Fruit fly (Drosophila melanogaster): ENCODE results near the gene CG8086.

CG8086 gene

dm6 chr2L:8257401-8258266 is at the start of gene CG8086:
Gene CG8086 (minus strand): TSS chr2L:8257502.
- no peak for TF ChIP-seq noc (tag; optimal IDR thresholded peaks at IDR 0.05)

- TF ChIP-seq noc (tag; optimal IDR thresholded peaks at IDR 0.05) = no peak
Observed at dm6 chr2L:8305409-8305808, 48.1 kb upstream of the CG8086 start, which contains the start of gene CG7840. Gene CG7840 (plus strand): TSS chr2L:8305586.

DNA sequence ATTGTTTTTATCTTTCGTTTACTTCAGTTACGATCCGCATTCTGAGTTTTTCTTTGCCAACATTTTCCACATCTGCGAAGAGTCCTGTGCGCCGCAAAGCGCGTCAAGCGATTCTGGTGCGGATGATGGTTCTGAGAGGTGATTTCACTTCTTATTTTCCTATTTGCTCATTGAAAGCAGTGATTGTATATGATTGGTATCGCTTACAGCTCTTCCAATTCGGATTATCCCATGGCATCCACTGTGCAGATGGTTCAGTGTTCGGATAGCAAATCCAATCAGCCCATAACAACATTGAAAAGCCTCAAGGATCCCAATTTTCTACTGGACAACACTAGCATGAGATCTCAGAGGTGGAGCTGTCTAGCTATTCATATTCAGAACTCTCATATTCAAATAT is 47.3 kb upstream of the CG8086 start:
- TF ChIP-seq noc (tag; optimal IDR thresholded peaks at IDR 0.05) = no peak

dm6 chr2L:8302766-8303479 is 45.6 kb upstream of the CG8086 start, which contains the start of the genes wol and Scgalpha:
Gene wol (minus strand): TSS chr2L:8302985.
Gene Scgalpha (plus strand): TSS chr2L:8303429.
- TF ChIP-seq noc (tag; optimal IDR thresholded peaks at IDR 0.05) = no peak

dm6 chr2L:8300220-8301167 is 43.2 kb upstream of the CG8086 start, which contains the start of gene Btk:
Gene Btk (minus strand): TSS chr2L:8301079.
- TF ChIP-seq noc (tag; optimal IDR thresholded peaks at IDR 0.05) = no peak

dm6 chr2L:8299194-8299811 is 42.0 kb upstream of the CG8086 start:
- peak; percentile 4 for TF ChIP-seq noc (tag; optimal IDR thresholded peaks at IDR 0.05)

- no peak for TF ChIP-seq noc (tag; optimal IDR thresholded peaks at IDR 0.05)
Observed at dm6 chr2L:8297070-8297469, 39.8 kb upstream of the CG8086 start.

DNA sequence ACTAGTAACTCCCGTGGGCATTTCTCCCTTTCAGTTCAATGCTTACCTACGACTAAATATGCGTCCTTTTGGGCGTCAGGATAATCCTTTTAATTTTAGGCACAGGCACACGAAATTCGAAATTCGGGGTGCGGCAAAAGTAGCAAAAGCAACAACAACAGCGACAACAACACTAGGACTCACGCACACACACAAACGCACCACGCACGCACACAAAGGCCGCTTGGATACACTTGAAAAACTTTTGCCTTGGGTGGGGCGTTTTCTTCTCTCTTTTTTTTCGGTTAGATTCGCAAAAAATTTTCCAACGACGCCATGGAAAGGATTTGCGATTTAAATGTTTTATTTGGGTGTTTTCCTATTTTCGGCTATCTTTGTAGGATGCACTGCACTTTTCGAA is 39.1 kb upstream of the CG8086 start:
- TF ChIP-seq noc (tag; optimal IDR thresholded peaks at IDR 0.05) = no peak

DNA sequence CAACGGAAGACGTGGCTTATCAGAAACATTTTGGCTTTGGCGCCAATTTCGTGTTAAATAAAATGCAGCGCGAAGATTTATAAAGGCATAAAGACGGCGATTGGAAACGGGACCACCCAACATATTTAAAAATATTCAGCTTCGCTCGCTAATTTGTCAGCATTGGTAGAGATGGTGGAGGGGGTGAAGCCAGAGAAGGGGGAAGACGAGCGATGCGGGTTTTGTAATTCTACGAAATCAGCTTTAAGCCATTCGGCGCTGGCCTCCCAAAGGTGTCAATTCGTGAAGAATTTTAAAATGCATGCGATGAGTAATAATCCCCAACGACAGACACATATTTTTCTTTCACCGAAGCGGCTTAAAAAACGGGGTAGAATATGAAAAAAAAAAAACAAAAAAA is 36.7 kb upstream of the CG8086 start:
- no peak for TF ChIP-seq noc (tag; optimal IDR thresholded peaks at IDR 0.05)

DNA sequence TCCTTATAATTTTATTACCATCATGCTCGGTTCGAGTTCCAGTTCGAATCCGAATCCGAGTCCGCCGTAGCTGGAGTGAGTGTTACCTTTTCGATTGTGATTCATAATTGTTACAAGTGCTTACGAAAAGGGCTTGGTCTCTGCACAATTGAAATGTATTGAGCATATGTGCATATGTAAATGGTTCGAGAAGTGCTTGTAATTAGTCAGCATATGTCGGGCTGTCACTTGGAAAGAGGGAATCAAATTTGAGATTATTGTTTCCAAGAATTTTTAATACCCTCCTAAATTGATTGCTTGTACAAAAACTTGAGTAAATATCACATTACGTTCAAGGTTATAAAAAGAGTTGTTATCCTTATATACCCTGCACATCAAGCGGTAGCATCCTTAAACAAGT is 36.1 kb upstream of the CG8086 start:
- no peak for TF ChIP-seq noc (tag; optimal IDR thresholded peaks at IDR 0.05)

DNA sequence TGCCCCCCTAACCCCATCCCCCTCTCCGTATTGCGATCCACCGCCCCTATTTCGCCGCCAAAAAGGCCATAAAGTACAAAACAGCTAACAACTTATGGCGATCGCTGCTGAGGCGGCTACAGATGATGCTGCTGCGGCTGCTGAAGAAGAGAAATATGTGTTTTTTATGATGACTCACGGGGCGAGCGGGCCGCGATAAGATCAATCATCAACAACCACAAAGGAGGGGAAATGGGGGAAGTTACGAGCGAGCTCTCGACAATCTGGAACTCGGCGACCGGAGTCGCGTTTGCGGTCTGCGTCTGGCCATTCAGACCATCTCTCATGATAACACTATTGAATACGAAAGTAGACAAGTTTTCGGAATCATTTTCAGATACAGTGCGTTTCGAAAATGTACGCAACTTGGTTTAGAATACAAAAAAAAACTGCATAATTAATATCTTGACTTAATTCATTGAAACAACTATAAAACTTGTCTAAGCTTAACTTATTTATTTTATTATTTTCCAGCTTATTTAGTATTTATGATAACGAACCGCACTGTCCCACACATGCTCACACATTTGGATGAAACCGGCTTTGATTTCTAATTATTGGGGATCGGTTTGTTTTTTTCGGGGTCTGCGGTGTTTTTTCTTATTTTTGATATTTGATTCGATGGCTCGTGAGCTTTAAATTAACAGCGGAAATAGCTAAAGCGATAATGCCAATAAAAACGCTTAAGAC is 35.0 kb upstream of the CG8086 start:
- peak; percentile 99 for TF ChIP-seq noc (tag; optimal IDR thresholded peaks at IDR 0.05)

DNA sequence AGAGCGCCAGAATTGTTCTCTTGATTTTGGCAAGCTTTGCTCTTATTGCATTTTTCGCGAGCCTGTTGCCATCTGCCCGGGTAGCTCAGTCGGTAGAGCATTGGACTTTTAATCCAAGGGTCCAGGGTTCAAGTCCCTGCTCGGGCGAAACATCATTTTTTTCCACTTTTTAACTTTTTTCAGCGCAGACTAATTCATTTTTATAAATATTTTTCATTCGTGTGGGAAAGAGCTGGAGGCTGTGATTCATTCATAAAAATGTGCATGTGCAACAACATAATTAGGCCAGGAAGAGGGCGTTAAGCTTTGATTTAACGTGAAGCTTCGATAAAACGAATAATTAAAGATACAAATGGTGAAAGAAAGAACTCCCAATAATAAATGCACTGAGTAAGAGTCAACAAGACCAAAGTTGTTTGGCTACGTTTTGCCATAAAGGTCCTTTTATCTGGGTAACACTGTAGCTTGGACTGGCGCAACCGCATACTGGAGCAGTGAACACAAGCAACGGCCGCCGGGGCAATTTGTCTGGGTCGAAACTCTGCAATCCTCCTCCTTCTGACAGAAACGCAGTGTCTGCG is 33.4 kb upstream of the CG8086 start:
- TF ChIP-seq noc (tag; optimal IDR thresholded peaks at IDR 0.05) = no peak

- TF ChIP-seq noc (tag; optimal IDR thresholded peaks at IDR 0.05) = no peak
Observed at dm6 chr2L:8290092-8290424, 32.8 kb upstream of the CG8086 start.

dm6 chr2L:8289352-8290091 is 32.2 kb upstream of the CG8086 start:
- no peak for TF ChIP-seq noc (tag; optimal IDR thresholded peaks at IDR 0.05)
